Worm (Caenorhabditis elegans) whole organism, young adult: ENCODE data around the gene sec-6.

Source experiments
- F55B11.4 ChIP-seq: sonication (generic microtip); optimal IDR thresholded peaks from 2 replicates; lab custom pipeline; 2016; ENCODE audit warnings: missing compliant biosample characterization, missing genetic modification characterization, borderline replicate concordance; ENCODE audit not compliant: insufficient read depth
- pha-4 ChIP-seq: fragments of 150-350 bp; sonication (generic microtip); optimal IDR thresholded peaks from 2 replicates; lab custom pipeline; 2014; ENCODE audit warnings: missing biosample characterization, missing genetic modification reagents, missing genetic modification characterization

DNA sequence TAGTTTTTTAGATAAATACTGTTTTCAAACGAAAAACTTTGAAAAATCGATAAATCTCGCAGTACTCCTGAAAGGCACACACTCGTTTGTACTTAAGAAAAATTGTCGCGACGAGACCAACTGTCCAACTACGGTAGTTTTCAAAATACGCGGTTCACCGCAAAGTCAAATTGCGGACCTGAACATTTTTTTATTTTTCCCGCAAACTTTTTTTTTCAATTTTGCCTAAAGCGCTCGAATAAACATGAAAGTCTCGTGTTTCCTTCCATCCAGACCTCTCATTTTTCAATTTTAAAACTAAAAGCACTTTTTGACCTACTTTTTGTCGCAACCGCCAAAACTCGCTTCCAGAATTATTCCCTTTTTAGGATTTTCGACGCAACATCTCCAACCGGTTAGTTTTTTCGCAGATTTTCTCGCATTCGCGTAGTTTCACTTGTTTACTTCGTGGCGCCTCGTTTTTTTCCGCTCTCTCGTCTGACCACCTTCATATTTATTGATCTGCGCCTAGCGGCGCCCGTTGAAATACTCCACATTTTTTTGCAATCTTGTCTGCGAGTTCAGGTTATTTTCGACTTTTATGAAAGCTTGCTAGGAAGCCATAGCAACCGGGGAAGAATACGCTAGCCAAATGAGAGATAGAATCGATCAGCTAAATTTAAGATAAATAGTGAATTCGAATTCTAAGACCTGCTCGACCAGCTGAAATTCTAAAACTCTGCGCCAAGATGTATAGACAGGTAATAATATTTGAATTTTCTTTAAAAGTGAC, 18.3 kb downstream of the sec-6 start, which contains the start of gene prdx-2:
- TF ChIP-seq F55B11.4 (tag; lab: Kevin White, UChicago), result no peak
- TF ChIP-seq pha-4 (tag; lab: Kevin White, UChicago), result no peak
